Worm (Caenorhabditis elegans): Measurements from ENCODE around the gene nhr-13.

ce11 chrV:2233177-2233576 lies 40.9 kb downstream of the nhr-13 start, which contains the start of gene nhr-96:
- TF ChIP-seq lin-13 (GFP tag; optimal IDR thresholded peaks at IDR 0.05) (no peak), nhr-28 (tag; optimal IDR thresholded peaks at IDR 0.05) (no peak)
